Fruit fly (Drosophila melanogaster) whole organism, embryonic: Measurements from ENCODE around the gene CBP.
A peak's percentile ranks its signal among the peaks of the same experiment; 100 is the strongest.

Source experiments
- BtbVII ChIP-seq: fragments of 200-800 bp; sonication (Bioruptor generic); optimal IDR thresholded peaks from 3 replicates; lab custom pipeline; 2017; ENCODE audit warnings: missing biosample characterization, mild to moderate bottlenecking, missing genetic modification characterization
- CG11398 ChIP-seq: fragments of 200-800 bp; sonication (Bioruptor generic); optimal IDR thresholded peaks from 2 replicates; lab custom pipeline; 2016; ENCODE audit warnings: missing biosample characterization, missing genetic modification characterization
- CG15514 ChIP-seq: fragments of 200-800 bp; sonication (Bioruptor generic); optimal IDR thresholded peaks from 3 replicates; lab custom pipeline; 2017; ENCODE audit warnings: missing biosample characterization, missing genetic modification characterization, mild to moderate bottlenecking, moderate library complexity, missing genetic modification reagents
- CG31388 ChIP-seq: fragments of 200-800 bp; sonication (Bioruptor generic); optimal IDR thresholded peaks from 2 replicates; lab custom pipeline; 2016; ENCODE audit warnings: missing biosample characterization, missing genetic modification characterization
- gcm2 ChIP-seq: fragments of 200-800 bp; sonication (Bioruptor generic); optimal IDR thresholded peaks from 2 replicates; lab custom pipeline; 2016; ENCODE audit warnings: missing biosample characterization, missing genetic modification characterization
- lov ChIP-seq, 2 experiments: fragments of 200-800 bp in 1 of 2; fragments of >200 bp in 1 of 2; sonication (Bioruptor generic) in 1 of 2; IDR thresholded peaks in 1 of 2; optimal IDR thresholded peaks in 1 of 2; 2 replicates in 1 of 2; 3 replicates in 1 of 2; pipeline versions ENCODE4 v1.3.6 to Lab custom; 2017 to 2022; ENCODE audit warnings: missing biosample characterization in 1 of 2, missing genetic modification characterization in 1 of 2

DNA sequence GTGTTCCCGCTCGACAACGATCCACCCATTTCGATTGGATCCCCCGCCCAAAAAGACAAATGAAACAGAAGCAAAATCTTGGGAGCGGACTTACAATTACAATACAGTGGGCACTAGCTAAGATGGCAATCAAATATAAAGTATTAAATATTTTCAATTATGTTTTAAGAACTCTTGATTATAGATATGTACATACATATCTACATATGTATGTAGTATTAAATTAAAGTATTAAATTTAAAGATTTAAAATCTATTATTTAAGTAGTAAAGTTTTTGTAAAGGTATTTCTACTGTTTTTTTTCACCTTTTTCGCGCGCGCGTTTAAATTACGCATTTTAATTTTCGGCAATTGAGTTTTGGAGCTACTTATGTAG is 2.4 kb upstream of the CBP start:
- no peak for TF ChIP-seq gcm2
- TF ChIP-seq CG11398 (GFP tag; lab: Kevin White, UChicago): no peak
- TF ChIP-seq BtbVII: peak; percentile 74
- TF ChIP-seq CG31388 (GFP tag; lab: Kevin White, UChicago): peak; percentile 27
- peak; percentile 64 for TF ChIP-seq CG15514
- no peak for TF ChIP-seq lov (optimal IDR thresholded peaks at IDR 0.05; lab: Kevin White, UChicago)
- no peak for TF ChIP-seq lov (GFP tag; IDR thresholded peaks at IDR 0.05; lab: Robert Waterston, UW)
